Worm (Caenorhabditis elegans): ENCODE results near the gene Y7A5A.9.

DNA sequence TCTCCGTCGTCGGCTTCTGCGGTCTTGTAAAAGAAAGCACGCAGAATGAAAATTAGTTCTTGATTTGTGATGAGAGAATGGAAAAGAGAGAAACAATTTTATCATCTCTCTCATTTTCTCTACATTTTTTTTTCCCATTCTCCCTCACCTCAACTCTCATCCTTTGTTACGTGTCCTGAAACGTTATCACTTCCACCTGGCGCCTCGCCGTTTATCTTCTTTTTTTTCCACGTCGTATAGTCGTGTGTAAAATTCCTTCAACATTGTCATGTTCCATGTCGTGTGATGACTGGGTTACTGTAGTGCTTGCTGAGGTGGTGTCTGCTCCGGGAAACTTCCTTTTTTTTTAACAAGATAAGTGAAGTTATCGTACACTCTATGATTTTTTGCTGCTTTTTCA lies 47.5 kb upstream of the Y7A5A.9 start:
- TF ChIP-seq dao-5 (tag; optimal IDR thresholded peaks at IDR 0.05): no peak
- no peak for TF ChIP-seq him-1 (tag; optimal IDR thresholded peaks at IDR 0.05)
